Worm (Caenorhabditis elegans) whole organism, L4 larva: ENCODE results near the gene F32F2.4.

Source experiments
- D1046.2 ChIP-seq: fragments of 200-800 bp; sonication (Bioruptor generic); IDR thresholded peaks from 2 replicates; pipeline ENCODE4 v1.3.6; 2022; ENCODE audit warnings: missing genetic modification characterization, missing compliant biosample characterization
- R02D3.7 ChIP-seq: fragments of 150-350 bp; sonication (generic microtip); optimal IDR thresholded peaks from 3 replicates; lab custom pipeline; 2014; ENCODE audit warnings: missing biosample characterization, missing genetic modification characterization
- Y48G9A.11 ChIP-seq: fragments of 200-800 bp; sonication (Bioruptor generic); IDR thresholded peaks from 2 replicates; pipeline ENCODE4 v1.3.6; 2022; ENCODE audit warnings: missing genetic modification reagents, missing genetic modification characterization, missing compliant biosample characterization
- aha-1 ChIP-seq: fragments of 150-350 bp; peaks from one replicate; lab custom pipeline; 2014; ENCODE audit warnings: missing biosample characterization, missing genetic modification characterization
- arid-1 ChIP-seq: fragments of 200-800 bp; sonication (Bioruptor generic); conservative IDR thresholded peaks from 2 replicates; pipeline ENCODE4 v1.3.6; 2022; ENCODE audit warnings: missing genetic modification reagents, missing genetic modification characterization, missing compliant biosample characterization
- ceh-32 ChIP-seq: sonication (generic microtip); optimal IDR thresholded peaks from 2 replicates; lab custom pipeline; 2016; ENCODE audit warnings: mild to moderate bottlenecking, missing genetic modification characterization, missing compliant biosample characterization; ENCODE audit not compliant: poor library complexity
- ceh-44 ChIP-seq: fragments of 200-800 bp; sonication (Bioruptor generic); IDR thresholded peaks from 2 replicates; pipeline ENCODE4 v1.3.6; 2022; ENCODE audit warnings: missing genetic modification reagents, missing genetic modification characterization, missing compliant biosample characterization
- cey-2 ChIP-seq: sonication (generic microtip); optimal IDR thresholded peaks from 3 replicates; lab custom pipeline; 2017; ENCODE audit warnings: missing genetic modification characterization, mild to moderate bottlenecking, missing compliant biosample characterization, antibody characterized with exemption, borderline replicate concordance; ENCODE audit not compliant: insufficient read depth
- daf-16 ChIP-seq, 3 experiments: sonication (generic microtip); optimal IDR thresholded peaks; 2 replicates each; lab custom pipeline; 2016 to 2017; ENCODE audit warnings: missing genetic modification characterization in 3 of 3, missing genetic modification reagents in 3 of 3, mild to moderate bottlenecking in 2 of 3, missing compliant biosample characterization in 2 of 3, missing biosample characterization in 1 of 3, moderate library complexity in 1 of 3
- dpl-1 ChIP-seq: fragments of 150-350 bp; optimal IDR thresholded peaks from 2 replicates; lab custom pipeline; 2014; ENCODE audit warnings: missing biosample characterization, missing genetic modification reagents, missing genetic modification characterization
- duxl-1 ChIP-seq: sonication (generic microtip); optimal IDR thresholded peaks from 2 replicates; lab custom pipeline; 2016; ENCODE audit warnings: mild to moderate bottlenecking, missing genetic modification characterization, moderate library complexity, missing compliant biosample characterization; ENCODE audit not compliant: poor library complexity
- dve-1 ChIP-seq: sonication (generic microtip); optimal IDR thresholded peaks from 2 replicates; lab custom pipeline; 2017; ENCODE audit warnings: antibody characterized with exemption, mild to moderate bottlenecking, missing genetic modification characterization, missing compliant biosample characterization; ENCODE audit not compliant: insufficient read depth
- gei-8 ChIP-seq: fragments of 200-800 bp; sonication (Bioruptor generic); optimal IDR thresholded peaks from 2 replicates; lab custom pipeline; 2018; ENCODE audit warnings: mild to moderate bottlenecking, missing genetic modification characterization, missing compliant biosample characterization
- hlh-11 ChIP-seq: fragments of 200-800 bp; sonication (Bioruptor generic); optimal IDR thresholded peaks from 2 replicates; lab custom pipeline; 2018; ENCODE audit warnings: mild to moderate bottlenecking, missing genetic modification characterization, missing compliant biosample characterization
- hlh-30 ChIP-seq: sonication (generic microtip); optimal IDR thresholded peaks from 2 replicates; lab custom pipeline; 2017; ENCODE audit warnings: antibody characterized with exemption, mild to moderate bottlenecking, missing genetic modification characterization, missing compliant biosample characterization; ENCODE audit not compliant: insufficient read depth
- lin-15B ChIP-seq: fragments of 150-350 bp; sonication (generic microtip); optimal IDR thresholded peaks from 3 replicates; lab custom pipeline; 2014; ENCODE audit warnings: missing biosample characterization, missing genetic modification characterization
- mdt-29 ChIP-seq: fragments of 200-800 bp; sonication (Bioruptor generic); IDR thresholded peaks from 2 replicates; pipeline ENCODE4 v1.3.6; 2022; ENCODE audit warnings: missing genetic modification reagents, missing genetic modification characterization, missing compliant biosample characterization
- mep-1 ChIP-seq: fragments of 150-350 bp; sonication (generic microtip); optimal IDR thresholded peaks from 3 replicates; lab custom pipeline; 2014; ENCODE audit warnings: missing biosample characterization, missing genetic modification characterization
- mes-2 ChIP-seq: sonication (generic microtip); optimal IDR thresholded peaks from 2 replicates; lab custom pipeline; 2016; ENCODE audit warnings: missing genotype, mild to moderate bottlenecking, missing genetic modification characterization, missing compliant biosample characterization; ENCODE audit not compliant: poor library complexity, severe bottlenecking
- mxl-3 ChIP-seq: fragments of 200-800 bp; sonication (Bioruptor generic); optimal IDR thresholded peaks from 2 replicates; lab custom pipeline; 2018; ENCODE audit warnings: mild to moderate bottlenecking, missing genetic modification characterization, missing compliant biosample characterization
- nhr-111 ChIP-seq: fragments of 200-800 bp; sonication (Bioruptor generic); optimal IDR thresholded peaks from 2 replicates; lab custom pipeline; 2018; ENCODE audit warnings: mild to moderate bottlenecking, missing genetic modification characterization, missing compliant biosample characterization
- nhr-237 ChIP-seq: sonication (generic microtip); optimal IDR thresholded peaks from 2 replicates; lab custom pipeline; 2017; ENCODE audit warnings: missing biosample characterization, missing genetic modification characterization
- nhr-28 ChIP-seq: fragments of 150-350 bp; optimal IDR thresholded peaks from 2 replicates; lab custom pipeline; 2014; ENCODE audit warnings: missing biosample characterization, missing genetic modification characterization
- nhr-48 ChIP-seq: sonication (generic microtip); optimal IDR thresholded peaks from 2 replicates; lab custom pipeline; 2016; ENCODE audit warnings: mild to moderate bottlenecking, missing genetic modification characterization, missing compliant biosample characterization
- nhr-77 ChIP-seq: fragments of 150-350 bp; optimal IDR thresholded peaks from 2 replicates; lab custom pipeline; 2014; ENCODE audit warnings: missing biosample characterization, missing genetic modification characterization
- pqm-1 ChIP-seq: sonication (generic microtip); optimal IDR thresholded peaks from 2 replicates; lab custom pipeline; 2017; ENCODE audit warnings: missing biosample characterization, missing genetic modification characterization
- saeg-2 ChIP-seq: fragments of 200-800 bp; sonication (Bioruptor generic); IDR thresholded peaks from 2 replicates; pipeline ENCODE4 v1.3.6; 2022; ENCODE audit warnings: missing genetic modification reagents, missing genetic modification characterization, missing compliant biosample characterization
- skn-1 ChIP-seq: fragments of 150-350 bp; optimal IDR thresholded peaks from 2 replicates; lab custom pipeline; 2014; ENCODE audit warnings: missing biosample characterization, missing genetic modification characterization
- tag-97 ChIP-seq: fragments of 200-800 bp; sonication (Bioruptor generic); IDR thresholded peaks from 2 replicates; pipeline ENCODE4 v1.3.6; 2022; ENCODE audit warnings: missing genetic modification characterization, missing compliant biosample characterization
- tra-1 ChIP-seq: fragments of 200-800 bp; sonication (Bioruptor generic); IDR thresholded peaks from 2 replicates; pipeline ENCODE4 v1.3.6; 2022; ENCODE audit warnings: missing genetic modification reagents, missing genetic modification characterization, missing compliant biosample characterization
- unc-62 ChIP-seq, 3 experiments: fragments of 150-350 bp in 1 of 3; sonication (generic microtip); optimal IDR thresholded peaks in 2 of 3; peaks in 1 of 3; 1 replicate in 1 of 3; 2 replicates in 2 of 3; lab custom pipeline; 2014 to 2017; ENCODE audit warnings: missing biosample characterization in 3 of 3, missing genetic modification characterization in 3 of 3, missing genetic modification reagents in 3 of 3, missing genotype in 1 of 3
- vab-7 ChIP-seq: fragments of 200-800 bp; sonication (Bioruptor generic); IDR thresholded peaks from 2 replicates; pipeline ENCODE4 v1.3.6; 2022; ENCODE audit warnings: missing genetic modification reagents, missing genetic modification characterization, missing compliant biosample characterization
- zag-1 ChIP-seq: fragments of 150-350 bp; optimal IDR thresholded peaks from 2 replicates; lab custom pipeline; 2014; ENCODE audit warnings: missing biosample characterization, missing genetic modification characterization
- zfp-3 ChIP-seq: fragments of 200-800 bp; sonication (Bioruptor generic); conservative IDR thresholded peaks from 2 replicates; pipeline ENCODE4 v1.3.6; 2022; ENCODE audit warnings: missing genetic modification reagents, missing genetic modification characterization, missing compliant biosample characterization
- ztf-7 ChIP-seq: fragments of 150-350 bp; optimal IDR thresholded peaks from 2 replicates; lab custom pipeline; 2014; ENCODE audit warnings: missing biosample characterization, missing genetic modification characterization

The F32F2.4 gene

DNA sequence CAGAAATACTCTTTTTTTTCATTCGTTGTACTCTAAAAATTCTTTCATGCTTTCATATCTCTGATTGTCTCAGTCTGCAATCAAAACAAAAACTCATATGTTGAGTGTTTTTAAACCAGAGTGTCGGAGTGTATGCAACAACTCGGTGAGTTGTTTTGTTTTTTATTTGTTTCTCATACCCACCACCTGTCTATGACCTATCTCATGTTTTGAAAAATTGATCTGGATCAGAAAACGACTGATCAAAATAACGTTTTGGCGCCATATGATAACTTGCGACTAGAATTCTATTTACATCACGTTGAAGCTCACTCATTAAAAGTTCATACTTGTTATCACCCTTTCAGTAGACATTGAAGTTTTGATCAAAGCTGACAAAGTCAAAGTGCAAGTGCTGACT, 22.6 kb downstream of the F32F2.4 start:
- peak in 1 of 2 experiments; percentile 93 for TF ChIP-seq daf-16 (GFP tag; optimal IDR thresholded peaks at IDR 0.05; lab: Kevin White, UChicago)
- no peak for TF ChIP-seq daf-16 (tag; optimal IDR thresholded peaks at IDR 0.05; lab: Kevin White, UChicago)
- no peak for TF ChIP-seq mxl-3 (GFP tag; lab: Kevin White, UChicago)
- TF ChIP-seq ceh-32 (tag; lab: Kevin White, UChicago) = no peak
- TF ChIP-seq unc-62 (GFP tag; optimal IDR thresholded peaks at IDR 0.05 in 1 of 2; lab: Kevin White, UChicago) = peak in 1 of 2 experiments; percentile 83
- TF ChIP-seq unc-62 (tag; optimal IDR thresholded peaks at IDR 0.05; lab: Kevin White, UChicago) = no peak

DNA sequence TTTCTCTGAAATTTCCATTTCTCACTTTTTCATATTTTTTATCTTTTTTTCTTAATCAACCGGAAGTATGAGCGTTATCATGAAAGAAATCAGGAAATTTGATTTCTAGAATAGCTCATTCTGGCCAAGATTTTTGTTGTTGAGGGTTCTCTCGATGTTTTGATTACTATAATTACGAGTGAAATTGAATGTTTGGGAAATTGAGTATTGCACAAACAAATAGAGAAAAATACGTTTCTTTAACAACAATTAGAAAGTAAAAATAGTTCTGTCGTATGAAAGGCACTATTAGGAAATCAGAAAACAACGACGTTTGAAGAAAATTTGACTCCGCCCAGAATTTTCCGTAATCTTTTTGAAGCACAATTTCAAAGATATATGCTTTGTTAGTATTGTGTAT, 23.3 kb downstream of the F32F2.4 start:
- TF ChIP-seq skn-1 (tag; lab: Kevin White, UChicago) = no peak

DNA sequence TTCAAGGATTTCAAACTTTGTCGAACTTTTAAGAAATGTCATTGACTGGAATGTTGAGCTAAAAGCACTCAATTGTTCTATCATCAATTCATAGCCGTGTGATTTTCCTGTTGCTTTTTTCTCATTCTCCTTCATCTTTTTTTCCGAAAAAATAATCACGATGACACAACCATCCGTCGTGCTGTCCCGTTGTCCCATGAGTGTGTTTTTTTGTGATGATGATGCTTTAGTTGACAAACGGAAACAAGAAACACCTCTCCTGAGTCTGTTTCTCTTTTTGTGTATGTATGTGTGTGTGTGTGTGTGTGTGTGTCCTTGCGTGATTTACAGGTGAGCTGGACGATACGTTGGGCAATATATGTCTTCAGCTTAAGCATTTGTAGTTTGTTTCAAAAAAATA, 24.4 kb downstream of the F32F2.4 start:
- TF ChIP-seq saeg-2 (GFP tag; lab: Robert Waterston, UW) (no peak), nhr-111 (GFP tag; lab: Kevin White, UChicago) (no peak), nhr-28 (tag; lab: Kevin White, UChicago) (peak; percentile 19), ceh-44 (no peak), zfp-3 (GFP tag; lab: Robert Waterston, UW) (no peak), D1046.2 (GFP tag; lab: Robert Waterston, UW) (no peak), hlh-30 (tag; lab: Kevin White, UChicago) (peak; percentile 74), dve-1 (tag; lab: Kevin White, UChicago) (no peak), tra-1 (GFP tag; lab: Robert Waterston, UW) (0 out of 2 replicates have a peak, but pooled peaks have one; percentile 15), daf-16 (GFP tag; optimal IDR thresholded peaks at IDR 0.05; lab: Kevin White, UChicago) (peak in 1 of 2 experiments; percentile 84), daf-16 (tag; optimal IDR thresholded peaks at IDR 0.05; lab: Kevin White, UChicago) (no peak), aha-1 (tag; lab: Kevin White, UChicago) (peak; percentile 89)

DNA sequence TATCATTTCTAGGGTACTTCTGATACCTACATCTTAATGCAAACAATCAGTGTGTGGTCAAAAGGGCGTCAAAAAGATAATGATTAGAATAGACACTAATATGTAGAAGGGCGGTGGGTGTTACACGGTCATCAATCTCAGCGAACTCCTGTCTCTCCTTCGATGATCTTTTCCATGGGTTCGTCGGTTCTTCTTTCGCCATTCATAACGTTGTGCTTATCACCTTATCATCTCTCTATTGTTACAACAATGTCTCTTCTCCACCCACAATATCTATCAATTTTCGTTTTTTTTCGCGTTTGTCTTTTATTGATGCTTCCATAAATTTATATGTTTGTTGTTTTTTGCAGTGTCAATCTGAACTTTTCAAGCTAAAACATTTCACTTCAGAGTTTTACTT, 25.4 kb downstream of the F32F2.4 start, which contains the start of gene ceh-79:
Gene ceh-79 (plus strand): TSS at position 391 of the 400 bp plus-strand sequence.
- TF ChIP-seq nhr-77 (tag; lab: Kevin White, UChicago) (no peak), nhr-28 (tag; lab: Kevin White, UChicago) (peak; percentile 59), arid-1 (GFP tag; lab: Robert Waterston, UW) (no peak), duxl-1 (tag; lab: Kevin White, UChicago) (no peak), gei-8 (GFP tag; lab: Kevin White, UChicago) (no peak), R02D3.7 (tag; lab: Kevin White, UChicago) (no peak), ztf-7 (tag; lab: Kevin White, UChicago) (no peak), mdt-29 (GFP tag; lab: Robert Waterston, UW) (no peak), vab-7 (no peak), tag-97 (GFP tag; lab: Robert Waterston, UW) (no peak), D1046.2 (GFP tag; lab: Robert Waterston, UW) (no peak), saeg-2 (GFP tag; lab: Robert Waterston, UW) (no peak), nhr-237 (no peak), daf-16 (GFP tag; optimal IDR thresholded peaks at IDR 0.05; lab: Kevin White, UChicago) (no peak), daf-16 (tag; optimal IDR thresholded peaks at IDR 0.05; lab: Kevin White, UChicago) (no peak), zag-1 (tag; lab: Kevin White, UChicago) (no peak), nhr-48 (tag; lab: Kevin White, UChicago) (no peak), dve-1 (tag; lab: Kevin White, UChicago) (peak; percentile 3), pqm-1 (tag; lab: Kevin White, UChicago) (peak; percentile 36), hlh-11 (tag; lab: Kevin White, UChicago) (peak; percentile 35), cey-2 (tag; lab: Kevin White, UChicago) (no peak), dpl-1 (GFP tag; lab: Kevin White, UChicago) (no peak), mep-1 (tag; lab: Kevin White, UChicago) (no peak), hlh-30 (tag; lab: Kevin White, UChicago) (peak; percentile 28), Y48G9A.11 (no peak), lin-15B (tag; lab: Kevin White, UChicago) (no peak), mxl-3 (GFP tag; lab: Kevin White, UChicago) (peak; percentile 1), ceh-44 (no peak), mes-2 (no peak)
